Worm (Caenorhabditis elegans): ENCODE results near the gene C41C4.9.

ce11 chrII:8099212-8099784 lies 8.1 kb upstream of the C41C4.9 start:
- TF ChIP-seq unc-62 (GFP tag; optimal IDR thresholded peaks at IDR 0.05) (no peak), ceh-82 (tag; optimal IDR thresholded peaks at IDR 0.05) (no peak), R02D3.7 (tag; optimal IDR thresholded peaks at IDR 0.05) (no peak), lin-39 (tag; optimal IDR thresholded peaks at IDR 0.05) (no peak), nhr-6 (tag; optimal IDR thresholded peaks at IDR 0.05) (no peak)

Measured in whole organism, L2 larva.